Worm (Caenorhabditis elegans) whole organism, L3 larva: ENCODE measurements around the gene C28H8.3.

Experiments
- ZK546.5 ChIP-seq: sonication (generic microtip); optimal IDR thresholded peaks from 2 replicates; lab custom pipeline; 2017; ENCODE audit warnings: missing biosample characterization, missing genetic modification characterization
- aly-2 ChIP-seq: fragments of 150-350 bp; optimal IDR thresholded peaks from 2 replicates; lab custom pipeline; 2014; ENCODE audit warnings: missing biosample characterization, missing genetic modification characterization
- ama-1 ChIP-seq: fragments of 150-350 bp; optimal IDR thresholded peaks from 2 replicates; lab custom pipeline; 2018
- ceh-16 ChIP-seq: sonication (generic microtip); optimal IDR thresholded peaks from 2 replicates; lab custom pipeline; 2017; ENCODE audit warnings: missing biosample characterization, missing genetic modification characterization
- ceh-28 ChIP-seq: fragments of 150-350 bp; optimal IDR thresholded peaks from 2 replicates; lab custom pipeline; 2014; ENCODE audit warnings: missing biosample characterization, missing genetic modification reagents, missing genetic modification characterization
- ceh-82 ChIP-seq: fragments of 150-350 bp; optimal IDR thresholded peaks from 2 replicates; lab custom pipeline; 2014; ENCODE audit warnings: missing biosample characterization, missing genetic modification characterization
- egl-27 ChIP-seq: sonication (generic microtip); optimal IDR thresholded peaks from 4 replicates; lab custom pipeline; 2017; ENCODE audit warnings: missing biosample characterization, missing genetic modification reagents, missing genetic modification characterization
- elt-2 ChIP-seq: sonication (generic microtip); optimal IDR thresholded peaks from 2 replicates; lab custom pipeline; 2016; ENCODE audit warnings: missing genetic modification reagents, mild to moderate bottlenecking, missing genetic modification characterization, missing compliant biosample characterization
- elt-3 ChIP-seq, 3 experiments: fragments of 150-350 bp in 1 of 3; sonication (generic microtip) in 2 of 3; optimal IDR thresholded peaks; 2 replicates in 2 of 3; 4 replicates in 1 of 3; lab custom pipeline; 2014 to 2017; ENCODE audit warnings: missing biosample characterization in 3 of 3, missing genetic modification characterization in 3 of 3
- eor-1 ChIP-seq, 2 experiments: fragments of 150-350 bp; optimal IDR thresholded peaks; 2 replicates each; lab custom pipeline; 2014 to 2018; ENCODE audit warnings: missing biosample characterization in 2 of 2, missing genetic modification characterization in 2 of 2
- fkh-10 ChIP-seq: sonication (generic microtip); optimal IDR thresholded peaks from 2 replicates; lab custom pipeline; 2017; ENCODE audit warnings: missing biosample characterization, missing genetic modification reagents, missing genetic modification characterization
- fkh-2 ChIP-seq: fragments of 150-350 bp; optimal IDR thresholded peaks from 2 replicates; lab custom pipeline; 2014; ENCODE audit warnings: missing biosample characterization, missing genetic modification reagents, missing genetic modification characterization
- fos-1 ChIP-seq: fragments of 150-350 bp; optimal IDR thresholded peaks from 2 replicates; lab custom pipeline; 2014; ENCODE audit warnings: missing biosample characterization, missing genetic modification characterization
- hmg-11 ChIP-seq: sonication (generic microtip); optimal IDR thresholded peaks from 2 replicates; lab custom pipeline; 2016; ENCODE audit warnings: missing genetic modification characterization, missing compliant biosample characterization
- jun-1 ChIP-seq: fragments of 150-350 bp; optimal IDR thresholded peaks from 2 replicates; lab custom pipeline; 2014; ENCODE audit warnings: missing biosample characterization, missing genetic modification reagents, missing genetic modification characterization
- lin-15B ChIP-seq: fragments of 150-350 bp; optimal IDR thresholded peaks from 2 replicates; lab custom pipeline; 2014; ENCODE audit warnings: missing biosample characterization, missing genetic modification characterization
- lin-39 ChIP-seq: fragments of 150-350 bp; optimal IDR thresholded peaks from 2 replicates; lab custom pipeline; 2018; ENCODE audit warnings: missing biosample characterization, missing genetic modification reagents, missing genetic modification characterization
- lsy-12 ChIP-seq: sonication (generic microtip); optimal IDR thresholded peaks from 2 replicates; lab custom pipeline; 2016; ENCODE audit warnings: mild to moderate bottlenecking, missing genetic modification characterization, missing compliant biosample characterization
- mdl-1 ChIP-seq: fragments of 150-350 bp; optimal IDR thresholded peaks from 2 replicates; lab custom pipeline; 2014; ENCODE audit warnings: missing biosample characterization, missing genetic modification characterization
- mml-1 ChIP-seq: fragments of 150-350 bp; sonication (generic microtip); optimal IDR thresholded peaks from 3 replicates; lab custom pipeline; 2014; ENCODE audit warnings: missing biosample characterization, missing genetic modification characterization
- nfya-1 ChIP-seq: sonication (generic microtip); optimal IDR thresholded peaks from 2 replicates; lab custom pipeline; 2017; ENCODE audit warnings: missing genetic modification characterization, mild to moderate bottlenecking, missing compliant biosample characterization, antibody characterized with exemption, moderate library complexity; ENCODE audit not compliant: insufficient read depth
- nhr-11 ChIP-seq: fragments of 150-350 bp; optimal IDR thresholded peaks from 2 replicates; lab custom pipeline; 2014; ENCODE audit warnings: missing biosample characterization, missing genetic modification characterization
- nhr-12 ChIP-seq: fragments of 150-350 bp; optimal IDR thresholded peaks from 2 replicates; lab custom pipeline; 2014; ENCODE audit warnings: missing biosample characterization, missing genetic modification characterization
- nhr-23 ChIP-seq: fragments of 150-350 bp; optimal IDR thresholded peaks from 2 replicates; lab custom pipeline; 2014; ENCODE audit warnings: missing biosample characterization, missing genetic modification reagents, missing genetic modification characterization
- nhr-237 ChIP-seq: fragments of 150-350 bp; optimal IDR thresholded peaks from 2 replicates; lab custom pipeline; 2014; ENCODE audit warnings: missing biosample characterization, missing genetic modification characterization
- nhr-25 ChIP-seq: sonication (generic microtip); optimal IDR thresholded peaks from 2 replicates; lab custom pipeline; 2017; ENCODE audit warnings: missing biosample characterization, missing genetic modification characterization
- nhr-43 ChIP-seq: sonication (generic microtip); optimal IDR thresholded peaks from 2 replicates; lab custom pipeline; 2016; ENCODE audit warnings: mild to moderate bottlenecking, missing genetic modification characterization, missing compliant biosample characterization; ENCODE audit not compliant: poor library complexity, severe bottlenecking
- nhr-76 ChIP-seq: fragments of 150-350 bp; sonication (generic microtip); optimal IDR thresholded peaks from 5 replicates; lab custom pipeline; 2014; ENCODE audit warnings: missing biosample characterization, missing genetic modification characterization
- pha-4 ChIP-seq: fragments of 150-350 bp; optimal IDR thresholded peaks from 2 replicates; lab custom pipeline; 2014; ENCODE audit warnings: missing biosample characterization, missing genetic modification reagents, missing genetic modification characterization
- pqm-1 ChIP-seq: fragments of 150-350 bp; optimal IDR thresholded peaks from 2 replicates; lab custom pipeline; 2017; ENCODE audit warnings: missing biosample characterization, missing genetic modification characterization, inconsistent platforms
- sea-2 ChIP-seq: fragments of 150-350 bp; sonication (generic microtip); optimal IDR thresholded peaks from 4 replicates; lab custom pipeline; 2014; ENCODE audit warnings: missing biosample characterization, missing genetic modification reagents, missing genetic modification characterization
- skn-1 ChIP-seq: fragments of 150-350 bp; optimal IDR thresholded peaks from 2 replicates; lab custom pipeline; 2014; ENCODE audit warnings: missing biosample characterization, missing genetic modification characterization
- snpc-4 ChIP-seq: fragments of 150-350 bp; optimal IDR thresholded peaks from 2 replicates; lab custom pipeline; 2014; ENCODE audit warnings: missing biosample characterization, missing genetic modification characterization
- tbx-2 ChIP-seq: sonication (generic microtip); optimal IDR thresholded peaks from 2 replicates; lab custom pipeline; 2016; ENCODE audit warnings: mild to moderate bottlenecking, missing genetic modification characterization, missing compliant biosample characterization
- unc-62 ChIP-seq: fragments of 150-350 bp; sonication (generic microtip); optimal IDR thresholded peaks from 4 replicates; lab custom pipeline; 2014; ENCODE audit warnings: missing biosample characterization, missing genetic modification reagents, missing genetic modification characterization
- ztf-11 ChIP-seq: fragments of 150-350 bp; optimal IDR thresholded peaks from 2 replicates; lab custom pipeline; 2014; ENCODE audit warnings: missing biosample characterization, missing genetic modification characterization
- ztf-4 ChIP-seq: fragments of 150-350 bp; optimal IDR thresholded peaks from 2 replicates; lab custom pipeline; 2014; ENCODE audit warnings: missing biosample characterization, missing genetic modification characterization

C28H8.3 gene

ce11 chrIII:5919799-5920387 is 11.4 kb downstream of the C28H8.3 start, which contains the start of the genes tdo-2 and C28H8.2:
Gene tdo-2, minus strand, starts transcription at chrIII:5919955.
Gene C28H8.2, plus strand, starts transcription at chrIII:5920322.
- TF ChIP-seq jun-1 (tag; lab: Kevin White, UChicago) = peak; percentile 28
- TF ChIP-seq nhr-23 (tag; lab: Kevin White, UChicago) = peak; percentile 96
- peak; percentile 44 for TF ChIP-seq mdl-1 (tag; lab: Kevin White, UChicago)
- TF ChIP-seq fos-1 = no peak
- TF ChIP-seq lsy-12 (tag; lab: Kevin White, UChicago) = peak; percentile 69
- TF ChIP-seq nhr-43 (tag; lab: Kevin White, UChicago) = peak; percentile 87
- TF ChIP-seq sea-2 (GFP tag; lab: Kevin White, UChicago) = no peak
- TF ChIP-seq unc-62 (GFP tag; lab: Kevin White, UChicago) = peak; percentile 69
- TF ChIP-seq ceh-28 (tag; lab: Kevin White, UChicago) = peak; percentile 36
- TF ChIP-seq nfya-1 (tag; lab: Kevin White, UChicago) = peak; percentile 47
- peak in 2 of 3 experiments; percentile 74 to 81 for TF ChIP-seq elt-3 (tag; optimal IDR thresholded peaks at IDR 0.05; lab: Kevin White, UChicago)
- no peak for TF ChIP-seq ceh-16 (tag; lab: Kevin White, UChicago)
- TF ChIP-seq nhr-25 (tag; lab: Kevin White, UChicago) = peak; percentile 95

DNA sequence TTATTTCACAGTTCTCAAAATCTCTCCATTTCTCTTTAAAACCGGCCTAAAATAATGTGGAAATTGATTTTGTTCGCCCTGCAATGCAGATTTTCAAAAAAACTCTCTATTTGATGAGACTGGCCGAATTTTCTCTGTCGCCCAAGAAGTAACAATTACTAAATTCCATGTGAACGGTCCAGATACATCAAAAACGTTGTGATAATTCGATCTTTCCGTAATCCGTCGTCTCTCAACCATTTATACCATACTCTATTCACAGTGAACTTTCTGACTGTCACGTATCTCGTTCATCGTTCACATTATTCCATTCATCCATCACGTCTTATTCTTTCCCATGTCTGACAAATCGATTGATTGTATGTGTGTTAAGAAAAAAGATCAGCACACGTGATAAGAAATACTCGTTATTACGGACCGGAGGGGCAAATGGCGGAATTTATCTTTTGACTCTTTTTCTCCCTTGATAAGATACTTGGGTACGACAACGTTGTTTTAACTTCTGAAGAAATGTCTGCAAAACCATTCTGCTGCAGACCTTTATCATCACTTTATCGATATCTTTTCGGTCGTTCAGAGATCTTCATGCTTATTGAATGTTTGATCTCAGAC is 12.7 kb downstream of the C28H8.3 start:
- TF ChIP-seq nhr-25 (tag; lab: Kevin White, UChicago) (peak; percentile 80), ztf-11 (tag; lab: Kevin White, UChicago) (no peak), aly-2 (no peak), sea-2 (GFP tag; lab: Kevin White, UChicago) (no peak), tbx-2 (tag; lab: Kevin White, UChicago) (peak; percentile 13), ama-1 (peak; percentile 66), nhr-43 (tag; lab: Kevin White, UChicago) (peak; percentile 92), elt-3 (tag; optimal IDR thresholded peaks at IDR 0.05; lab: Kevin White, UChicago) (peak in 2 of 3 experiments; percentile 89 to 92), nhr-23 (tag; lab: Kevin White, UChicago) (peak; percentile 84), ceh-28 (tag; lab: Kevin White, UChicago) (no peak)

ce11 chrIII:5922236-5922635 is 13.7 kb downstream of the C28H8.3 start:
- TF ChIP-seq nfya-1 (tag; lab: Kevin White, UChicago) = no peak
- no peak for TF ChIP-seq nhr-76
- TF ChIP-seq hmg-11 = no peak
- no peak for TF ChIP-seq ama-1
- peak; percentile 74 for TF ChIP-seq nhr-23 (tag; lab: Kevin White, UChicago)
- TF ChIP-seq nhr-43 (tag; lab: Kevin White, UChicago) = peak; percentile 68
- TF ChIP-seq nhr-25 (tag; lab: Kevin White, UChicago) = peak; percentile 74

- peak; percentile 22 for TF ChIP-seq snpc-4 (tag; lab: Kevin White, UChicago)
- no peak for TF ChIP-seq nhr-11 (tag; lab: Kevin White, UChicago)
- TF ChIP-seq ztf-4 (tag; lab: Kevin White, UChicago) = no peak
- peak; percentile 49 for TF ChIP-seq nhr-25 (tag; lab: Kevin White, UChicago)
- TF ChIP-seq fkh-10 (GFP tag; lab: Kevin White, UChicago) = no peak
- no peak for TF ChIP-seq fkh-2 (tag; lab: Kevin White, UChicago)
- peak; percentile 37 for TF ChIP-seq nhr-43 (tag; lab: Kevin White, UChicago)
- peak; percentile 65 for TF ChIP-seq lin-39 (tag; lab: Kevin White, UChicago)
- no peak for TF ChIP-seq ZK546.5 (tag; lab: Kevin White, UChicago)
- peak; percentile 82 for TF ChIP-seq pha-4
- TF ChIP-seq hmg-11 = peak; percentile 62
- no peak for TF ChIP-seq eor-1 (tag; optimal IDR thresholded peaks at IDR 0.05; lab: Kevin White, UChicago)
- no peak for TF ChIP-seq ceh-82 (tag; lab: Kevin White, UChicago)
- TF ChIP-seq pqm-1 (tag; lab: Kevin White, UChicago) = peak; percentile 21
- no peak for TF ChIP-seq ama-1
- peak; percentile 59 for TF ChIP-seq nhr-23 (tag; lab: Kevin White, UChicago)
- no peak for TF ChIP-seq fos-1
- no peak for TF ChIP-seq nhr-237 (tag; lab: Kevin White, UChicago)
- no peak for TF ChIP-seq skn-1
- TF ChIP-seq elt-2 = peak; percentile 16
- TF ChIP-seq nhr-76 = no peak
- TF ChIP-seq egl-27 (tag; lab: Kevin White, UChicago) = no peak
- TF ChIP-seq nhr-12 (tag; lab: Kevin White, UChicago) = no peak
- peak; percentile 64 for TF ChIP-seq nfya-1 (tag; lab: Kevin White, UChicago)
- no peak for TF ChIP-seq elt-3 (tag; optimal IDR thresholded peaks at IDR 0.05; lab: Kevin White, UChicago)
- no peak for TF ChIP-seq mml-1 (tag; lab: Kevin White, UChicago)
- TF ChIP-seq lin-15B = peak; percentile 82
- no peak for TF ChIP-seq sea-2 (GFP tag; lab: Kevin White, UChicago)
These were observed 17.2 kb downstream of the C28H8.3 start, which contains the start of the genes dnc-2 and bcl-7 for ce11 chrIII:5925724-5926123. Gene dnc-2, minus strand, starts transcription at chrIII:5925756. Gene bcl-7, plus strand, starts transcription at chrIII:5926086.
